Worm (Caenorhabditis elegans) whole organism, L4/young adult: ENCODE measurements around the gene ltd-1.

Experiments
- W03F9.2 ChIP-seq: fragments of 150-350 bp; optimal IDR thresholded peaks from 2 replicates; lab custom pipeline; 2014; ENCODE audit warnings: missing biosample characterization, missing genetic modification characterization
- dao-5 ChIP-seq: sonication (generic microtip); optimal IDR thresholded peaks from 2 replicates; lab custom pipeline; 2016; ENCODE audit warnings: missing genotype, missing genetic modification characterization, moderate library complexity, missing compliant biosample characterization
- him-1 ChIP-seq: sonication (generic microtip); optimal IDR thresholded peaks from 2 replicates; lab custom pipeline; 2016; ENCODE audit warnings: missing genotype, missing genetic modification reagents, missing genetic modification characterization, missing compliant biosample characterization

ce11 chrII:8116159-8116558, 23.6 kb upstream of the ltd-1 start, which contains the start of gene unc-105:
- no peak for TF ChIP-seq W03F9.2 (tag; lab: Kevin White, UChicago)
- no peak for TF ChIP-seq dao-5 (tag; lab: Kevin White, UChicago)
- TF ChIP-seq him-1 (tag; lab: Kevin White, UChicago), result no peak
